Fruit fly (Drosophila melanogaster) whole organism, embryonic: Measurements from ENCODE around the gene CG9961.

Experiments
- Atf-2 ChIP-seq: fragments of 200-800 bp; sonication (Bioruptor generic); optimal IDR thresholded peaks from 2 replicates; lab custom pipeline; 2016; ENCODE audit warnings: missing biosample characterization, missing genetic modification characterization
- CG11085 ChIP-seq: fragments of 200-800 bp; sonication (Bioruptor generic); IDR thresholded peaks from 2 replicates; pipeline ENCODE4 v1.3.6; 2022; ENCODE audit warnings: missing biosample characterization, missing genetic modification characterization
- CG11093 ChIP-seq: fragments of 200-800 bp; sonication (Bioruptor generic); IDR thresholded peaks from 3 replicates; pipeline ENCODE4 v1.3.6; 2022; ENCODE audit warnings: missing biosample characterization, missing genetic modification characterization
- CG12744 ChIP-seq: fragments of 200-800 bp; sonication (Bioruptor generic); optimal IDR thresholded peaks from 2 replicates; lab custom pipeline; 2016; ENCODE audit warnings: missing biosample characterization, missing genetic modification characterization
- CG12769 ChIP-seq: fragments of 200-800 bp; sonication (Bioruptor generic); optimal IDR thresholded peaks from 2 replicates; lab custom pipeline; 2019; ENCODE audit warnings: missing biosample characterization, mild to moderate bottlenecking, missing genetic modification characterization, moderate library complexity
- CG14667 ChIP-seq: fragments of 200-800 bp; sonication (Bioruptor generic); IDR thresholded peaks from 2 replicates; pipeline ENCODE4 v1.3.6; 2022; ENCODE audit warnings: missing biosample characterization, missing genetic modification characterization
- CG15479 ChIP-seq: fragments of 200-800 bp; sonication (Bioruptor generic); optimal IDR thresholded peaks from 3 replicates; lab custom pipeline; 2019; ENCODE audit warnings: missing biosample characterization, mild to moderate bottlenecking, missing genetic modification characterization, moderate library complexity
- CG15514 ChIP-seq: fragments of 200-800 bp; sonication (Bioruptor generic); optimal IDR thresholded peaks from 3 replicates; lab custom pipeline; 2017; ENCODE audit warnings: missing biosample characterization, missing genetic modification characterization, mild to moderate bottlenecking, moderate library complexity, missing genetic modification reagents
- CG15696 ChIP-seq: fragments of 200-800 bp; sonication (Bioruptor generic); optimal IDR thresholded peaks from 2 replicates; lab custom pipeline; 2019; ENCODE audit warnings: missing biosample characterization, mild to moderate bottlenecking, missing genetic modification characterization, moderate library complexity
- CG17359 ChIP-seq: fragments of 200-800 bp; sonication (Bioruptor generic); optimal IDR thresholded peaks from 3 replicates; lab custom pipeline; 2018; ENCODE audit warnings: missing biosample characterization, mild to moderate bottlenecking, missing genetic modification characterization, moderate library complexity
- CG32767 ChIP-seq: fragments of 200-800 bp; sonication (Bioruptor generic); IDR thresholded peaks from 2 replicates; pipeline ENCODE4 v1.3.6; 2022; ENCODE audit warnings: missing biosample characterization, missing genetic modification characterization
- CG33213 ChIP-seq: fragments of 200-800 bp; sonication (Bioruptor generic); optimal IDR thresholded peaks from 3 replicates; lab custom pipeline; 2016; ENCODE audit warnings: missing biosample characterization, missing genetic modification characterization
- CG3726 ChIP-seq: fragments of 200-800 bp; sonication (Bioruptor generic); IDR thresholded peaks from 3 replicates; pipeline ENCODE4, ENCODE4 v1.3.6; 2022; ENCODE audit warnings: missing biosample characterization, missing genetic modification characterization
- CG3838 ChIP-seq: fragments of 200-800 bp; sonication (Bioruptor generic); optimal IDR thresholded peaks from 3 replicates; lab custom pipeline; 2016; ENCODE audit warnings: missing biosample characterization, missing genetic modification characterization
- CG3995 ChIP-seq: fragments of 200-800 bp; sonication (Bioruptor generic); optimal IDR thresholded peaks from 3 replicates; lab custom pipeline; 2016; ENCODE audit warnings: missing biosample characterization, missing genetic modification characterization
- CG4820 ChIP-seq: fragments of 200-800 bp; sonication (Bioruptor generic); optimal IDR thresholded peaks from 3 replicates; lab custom pipeline; 2016; ENCODE audit warnings: missing biosample characterization, missing genetic modification characterization
- CG6689 ChIP-seq: fragments of 200-800 bp; sonication (Bioruptor generic); IDR thresholded peaks from 2 replicates; pipeline ENCODE4 v1.3.6; 2022; ENCODE audit warnings: missing biosample characterization, missing genetic modification characterization
- CG7839 ChIP-seq: fragments of 200-800 bp; sonication (Bioruptor generic); optimal IDR thresholded peaks from 3 replicates; lab custom pipeline; 2018; ENCODE audit warnings: missing biosample characterization, mild to moderate bottlenecking, missing genetic modification characterization, moderate library complexity
- CG9609 ChIP-seq: fragments of 200-800 bp; sonication (Bioruptor generic); optimal IDR thresholded peaks from 3 replicates; lab custom pipeline; 2016; ENCODE audit warnings: missing biosample characterization, missing genetic modification characterization
- D ChIP-seq, 2 experiments: fragments of 200-800 bp in 1 of 2; fragments of >200 bp in 1 of 2; sonication (Bioruptor generic) in 1 of 2; optimal IDR thresholded peaks; 2 replicates in 1 of 2; 3 replicates in 1 of 2; lab custom pipeline; 2017; ENCODE audit warnings: mild to moderate bottlenecking in 1 of 2, missing biosample characterization in 1 of 2, missing genetic modification characterization in 1 of 2, missing genetic modification reagents in 1 of 2
- Dll ChIP-seq: fragments of 200-800 bp; sonication (Bioruptor generic); IDR thresholded peaks from 4 replicates; pipeline ENCODE4 v1.3.6; 2022; ENCODE audit warnings: missing biosample characterization, missing genetic modification characterization; ENCODE audit not compliant: partially characterized antibody
- Drgx ChIP-seq: fragments of 200-800 bp; sonication (Bioruptor generic); IDR thresholded peaks from 2 replicates; pipeline ENCODE4 v1.3.6; 2022; ENCODE audit warnings: missing biosample characterization, missing genetic modification characterization
- GATAe ChIP-seq: fragments of 200-800 bp; sonication (Bioruptor generic); conservative IDR thresholded peaks from 2 replicates; pipeline ENCODE4 v1.3.6; 2022; ENCODE audit warnings: missing biosample characterization, missing genetic modification characterization
- Gsc ChIP-seq: fragments of 200-800 bp; sonication (Bioruptor generic); IDR thresholded peaks from 2 replicates; pipeline ENCODE4 v1.3.6; 2022; ENCODE audit warnings: missing biosample characterization, missing genetic modification characterization
- HmgZ ChIP-seq: fragments of 200-800 bp; sonication (Bioruptor generic); optimal IDR thresholded peaks from 2 replicates; lab custom pipeline; 2018; ENCODE audit warnings: missing biosample characterization, mild to moderate bottlenecking, missing genetic modification characterization
- MBD-R2 ChIP-seq: fragments of 200-800 bp; sonication (Bioruptor generic); IDR thresholded peaks from 2 replicates; pipeline ENCODE4 v1.3.6; 2022; ENCODE audit warnings: missing biosample characterization, missing genetic modification characterization
- Mad ChIP-seq: fragments of 200-800 bp; sonication (Bioruptor generic); optimal IDR thresholded peaks from 2 replicates; lab custom pipeline; 2016; ENCODE audit warnings: missing biosample characterization, missing genetic modification characterization
- NFAT ChIP-seq: fragments of 200-800 bp; sonication (Bioruptor generic); IDR thresholded peaks from 2 replicates; pipeline ENCODE4 v1.3.6; 2022; ENCODE audit warnings: missing biosample characterization, missing genetic modification characterization
- NfI ChIP-seq: fragments of 200-800 bp; sonication (Bioruptor generic); optimal IDR thresholded peaks from 3 replicates; lab custom pipeline; 2018; ENCODE audit warnings: missing biosample characterization, mild to moderate bottlenecking, missing genetic modification characterization, moderate library complexity
- Ravus ChIP-seq: fragments of 200-800 bp; sonication (Bioruptor generic); IDR thresholded peaks from 2 replicates; pipeline ENCODE4 v1.3.6; 2022; ENCODE audit warnings: missing biosample characterization, missing genetic modification characterization
- Ssrp ChIP-seq: fragments of 200-800 bp; sonication (Bioruptor generic); optimal IDR thresholded peaks from 2 replicates; lab custom pipeline; 2018; ENCODE audit warnings: missing biosample characterization, mild to moderate bottlenecking, missing genetic modification characterization, moderate library complexity
- Stat92E ChIP-seq, 3 experiments: fragments of >200 bp in 2 of 3; fragments of 200-800 bp in 1 of 3; sonication (Bioruptor generic) in 1 of 3; optimal IDR thresholded peaks; 2 replicates each; lab custom pipeline; 2017 to 2019; ENCODE audit warnings: missing biosample characterization in 3 of 3, missing genetic modification characterization in 3 of 3, mild to moderate bottlenecking in 1 of 3, moderate library complexity in 1 of 3
- amos ChIP-seq: fragments of 200-800 bp; sonication (Bioruptor generic); IDR thresholded peaks from 2 replicates; pipeline ENCODE4 v1.3.6; 2022; ENCODE audit warnings: missing biosample characterization, missing genetic modification characterization; ENCODE audit not compliant: partially characterized antibody
- caup ChIP-seq: fragments of 200-800 bp; sonication (Bioruptor generic); optimal IDR thresholded peaks from 3 replicates; lab custom pipeline; 2017; ENCODE audit warnings: missing biosample characterization, mild to moderate bottlenecking, missing genetic modification characterization, moderate library complexity; ENCODE audit not compliant: severe bottlenecking
- crol ChIP-seq: fragments of 200-800 bp; sonication (Bioruptor generic); IDR thresholded peaks from 2 replicates; pipeline ENCODE4 v1.3.6; 2022; ENCODE audit warnings: missing biosample characterization, missing genetic modification characterization
- da ChIP-seq: fragments of 200-800 bp; sonication (Bioruptor generic); optimal IDR thresholded peaks from 2 replicates; lab custom pipeline; 2016; ENCODE audit warnings: missing biosample characterization, missing genetic modification characterization
- fd102C ChIP-seq: fragments of 200-800 bp; sonication (Bioruptor generic); optimal IDR thresholded peaks from 2 replicates; lab custom pipeline; 2018; ENCODE audit warnings: missing biosample characterization, mild to moderate bottlenecking, missing genetic modification characterization, moderate library complexity
- fd96Cb ChIP-seq: fragments of 200-800 bp; sonication (Bioruptor generic); optimal IDR thresholded peaks from 2 replicates; lab custom pipeline; 2018; ENCODE audit warnings: missing biosample characterization, mild to moderate bottlenecking, missing genetic modification characterization, moderate library complexity
- insv ChIP-seq, 2 experiments: fragments of 200-800 bp; sonication (Bioruptor generic); optimal IDR thresholded peaks; 3 replicates each; lab custom pipeline; 2016 to 2018; ENCODE audit warnings: missing biosample characterization in 2 of 2, missing genetic modification characterization in 2 of 2
- jing ChIP-seq: fragments of 200-800 bp; sonication (Bioruptor generic); optimal IDR thresholded peaks from 2 replicates; lab custom pipeline; 2018; ENCODE audit warnings: missing biosample characterization, mild to moderate bottlenecking, missing genetic modification characterization
- jumu ChIP-seq: fragments of 200-800 bp; sonication (Bioruptor generic); optimal IDR thresholded peaks from 3 replicates; lab custom pipeline; 2016; ENCODE audit warnings: missing biosample characterization, missing genetic modification characterization
- kni ChIP-seq: fragments of 200-800 bp; sonication (Bioruptor generic); optimal IDR thresholded peaks from 3 replicates; lab custom pipeline; 2017; ENCODE audit warnings: mild to moderate bottlenecking, missing biosample characterization, missing genetic modification reagents, missing genetic modification characterization
- mld ChIP-seq: fragments of 200-800 bp; sonication (Bioruptor generic); IDR thresholded peaks from 3 replicates; pipeline ENCODE4 v1.3.6; 2022; ENCODE audit warnings: missing biosample characterization, missing genetic modification characterization; ENCODE audit not compliant: partially characterized antibody
- odd ChIP-seq: fragments of 200-800 bp; sonication (Bioruptor generic); optimal IDR thresholded peaks from 2 replicates; lab custom pipeline; 2017; ENCODE audit warnings: missing biosample characterization, mild to moderate bottlenecking, missing genetic modification characterization
- ranshi ChIP-seq: fragments of 200-800 bp; sonication (Bioruptor generic); IDR thresholded peaks from 2 replicates; pipeline ENCODE4 v1.3.6; 2022; ENCODE audit warnings: missing biosample characterization, missing genetic modification characterization
- seq ChIP-seq: fragments of 200-800 bp; sonication (Bioruptor generic); IDR thresholded peaks from 2 replicates; pipeline ENCODE4 v1.3.6; 2022; ENCODE audit warnings: missing biosample characterization, missing genetic modification characterization
- tll ChIP-seq, 2 experiments: fragments of 200-800 bp in 1 of 2; fragments of >200 bp in 1 of 2; sonication (Bioruptor generic) in 1 of 2; optimal IDR thresholded peaks; 2 replicates each; lab custom pipeline; 2017 to 2019; ENCODE audit warnings: missing biosample characterization in 2 of 2, missing genetic modification characterization in 2 of 2, mild to moderate bottlenecking in 1 of 2, moderate library complexity in 1 of 2

Gene CG9961

dm6 chr2L:2765659-2766373 is 21.1 kb upstream of the CG9961 start, which contains the start of the genes Snx21 and aph-1 (continued):
- peak; percentile 82 for TF ChIP-seq CG11093 (GFP tag; lab: Robert Waterston, UW)
- TF ChIP-seq NfI (GFP tag; lab: Kevin White, UChicago) = peak; percentile 91
- peak in 1 of 2 experiments; percentile 64 for TF ChIP-seq tll (GFP tag; optimal IDR thresholded peaks at IDR 0.05; lab: Kevin White, UChicago)
- TF ChIP-seq crol = peak; percentile 32; the same call in 1 of the 2 replicates
- peak; percentile 89 for TF ChIP-seq CG32767
- TF ChIP-seq CG14667 (GFP tag; lab: Robert Waterston, UW) = peak; percentile 77
- TF ChIP-seq HmgZ (tag; lab: Kevin White, UChicago) = peak; percentile 85
- TF ChIP-seq CG7839 (tag; lab: Kevin White, UChicago) = peak; percentile 96
- TF ChIP-seq Ravus = peak; percentile 65
- TF ChIP-seq ranshi (GFP tag; lab: Robert Waterston, UW) = peak; percentile 89
- peak; percentile 78 for TF ChIP-seq CG12769 (tag; lab: Kevin White, UChicago)
- TF ChIP-seq CG9609 = peak; percentile 88
- TF ChIP-seq Stat92E (GFP tag; optimal IDR thresholded peaks at IDR 0.05; lab: Kevin White, UChicago) = peak in 1 of 3 experiments; percentile 71
- TF ChIP-seq CG3838 (GFP tag; lab: Kevin White, UChicago) = peak; percentile 59
- peak; percentile 90 for TF ChIP-seq fd96Cb (tag; lab: Kevin White, UChicago)
- TF ChIP-seq Mad (GFP tag; lab: Kevin White, UChicago) = peak; percentile 79
- peak; percentile 84 for TF ChIP-seq CG15514 (GFP tag; lab: Kevin White, UChicago)
- peak; percentile 92 for TF ChIP-seq caup (GFP tag; lab: Kevin White, UChicago)
- TF ChIP-seq seq = peak; percentile 87
- TF ChIP-seq mld (GFP tag; lab: Robert Waterston, UW) = no peak
- TF ChIP-seq Ssrp (tag; lab: Kevin White, UChicago) = peak; percentile 90
- peak; percentile 70 for TF ChIP-seq kni (GFP tag; lab: Kevin White, UChicago)
- no peak for TF ChIP-seq CG15479 (GFP tag; lab: Kevin White, UChicago)
- peak; percentile 26 for TF ChIP-seq CG12744 (GFP tag; lab: Kevin White, UChicago)
- peak; percentile 91 for TF ChIP-seq odd (GFP tag; lab: Kevin White, UChicago)
- peak; percentile 91 for TF ChIP-seq CG6689
- TF ChIP-seq insv (GFP tag; optimal IDR thresholded peaks at IDR 0.05; lab: Kevin White, UChicago) = peak in 1 of 2 experiments; percentile 68
- peak; percentile 28 for TF ChIP-seq fd102C
- peak; percentile 92 for TF ChIP-seq CG17359
- TF ChIP-seq MBD-R2 = peak; percentile 84; the same call in 1 of the 2 replicates
- TF ChIP-seq CG4820 (GFP tag; lab: Kevin White, UChicago) = peak; percentile 87
- TF ChIP-seq amos = peak; percentile 40; the same call in 1 of the 2 replicates
- no peak for TF ChIP-seq Dll (GFP tag; lab: Robert Waterston, UW)
- TF ChIP-seq jumu (GFP tag; lab: Kevin White, UChicago) = peak; percentile 87
- TF ChIP-seq D (optimal IDR thresholded peaks at IDR 0.05; lab: Kevin White, UChicago) = no peak
- peak; percentile 91 for TF ChIP-seq D (GFP tag; optimal IDR thresholded peaks at IDR 0.05; lab: Kevin White, UChicago)
- peak; percentile 80 for TF ChIP-seq GATAe (GFP tag; lab: Robert Waterston, UW)
- peak; percentile 91 for TF ChIP-seq CG15696 (tag; lab: Kevin White, UChicago)
- TF ChIP-seq jing (GFP tag; lab: Kevin White, UChicago) = peak; percentile 65
- peak; percentile 52 for TF ChIP-seq da (GFP tag; lab: Kevin White, UChicago)
- TF ChIP-seq CG3726 = peak; percentile 82; the same call in 2 of the 3 replicates
- TF ChIP-seq CG33213 (GFP tag; lab: Kevin White, UChicago) = peak; percentile 62
- TF ChIP-seq NFAT (GFP tag; lab: Robert Waterston, UW) = peak; percentile 87
- TF ChIP-seq Atf-2 = peak; percentile 85
- peak; percentile 79 for TF ChIP-seq Drgx (GFP tag; lab: Robert Waterston, UW)
- TF ChIP-seq CG3995 = peak; percentile 18
- TF ChIP-seq CG11085 (GFP tag; lab: Robert Waterston, UW) = peak; percentile 67
- TF ChIP-seq Gsc (GFP tag; lab: Robert Waterston, UW) = peak; percentile 74
